Fruit fly (Drosophila melanogaster) whole organism: ENCODE data around the gene CHES-1-like.

ENCODE experiments used
- CG8478 ChIP-seq: fragments of >200 bp; optimal IDR thresholded peaks from 2 replicates; lab custom pipeline; 2018; ENCODE audit warnings: inconsistent platforms
- Dll ChIP-seq: fragments of >200 bp; optimal IDR thresholded peaks from 2 replicates; lab custom pipeline; 2017
- EcR ChIP-seq, 2 experiments: fragments of >200 bp; optimal IDR thresholded peaks; 2 replicates each; lab custom pipeline; 2017; ENCODE audit warnings: missing biosample characterization in 2 of 2, missing genetic modification characterization in 2 of 2, missing genetic modification reagents in 2 of 2
- pan ChIP-seq: fragments of >200 bp; optimal IDR thresholded peaks from 2 replicates; lab custom pipeline; 2017
- psq ChIP-seq: fragments of >200 bp; optimal IDR thresholded peaks from 2 replicates; lab custom pipeline; 2017
- usp ChIP-seq: fragments of >200 bp; optimal IDR thresholded peaks from 2 replicates; lab custom pipeline; 2017; ENCODE audit warnings: missing biosample characterization, missing genetic modification characterization, mixed read lengths

CHES-1-like gene

DNA sequence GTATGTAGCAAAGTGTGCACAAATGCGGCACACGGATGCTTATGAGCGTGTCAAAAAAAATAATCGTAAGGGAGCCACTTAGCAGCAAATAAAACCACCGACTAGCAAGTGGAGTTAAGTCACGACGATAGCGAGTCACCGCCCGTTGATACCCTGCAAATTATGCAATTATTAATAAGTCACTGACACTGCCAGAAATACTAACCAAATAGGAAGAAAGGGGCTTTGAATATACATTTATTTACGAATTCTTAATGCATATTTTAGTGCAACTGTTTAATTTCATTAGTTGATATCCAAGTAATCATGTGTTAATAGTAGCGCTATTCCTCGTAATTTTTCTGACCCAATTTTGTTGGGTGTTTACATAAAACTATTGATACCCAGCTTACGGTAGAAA is 15.8 kb downstream of the CHES-1-like start:
- TF ChIP-seq CG8478 (lab: Kevin White, UChicago), result no peak

DNA sequence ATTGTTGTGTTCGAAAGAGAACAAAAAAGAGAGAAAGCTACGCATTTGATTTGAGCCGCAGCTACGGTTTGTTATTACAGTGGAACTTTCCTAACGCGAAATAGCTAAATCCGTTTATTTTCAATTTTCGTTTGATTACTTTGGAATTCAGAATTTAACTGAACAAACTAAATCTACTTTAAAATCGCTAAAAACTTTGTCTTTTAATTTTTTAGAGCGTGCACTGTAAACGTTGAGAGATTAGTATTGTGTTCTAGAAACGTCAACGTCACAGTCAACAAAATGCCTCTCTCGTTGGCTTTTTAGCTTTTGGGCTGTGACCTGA is 16.5 kb downstream of the CHES-1-like start:
- TF ChIP-seq psq (lab: Kevin White, UChicago), result no peak
- no peak for TF ChIP-seq CG8478 (lab: Kevin White, UChicago)
- no peak for TF ChIP-seq pan (lab: Kevin White, UChicago)
- no peak for TF ChIP-seq Dll (lab: Kevin White, UChicago)
- TF ChIP-seq EcR (GFP tag; optimal IDR thresholded peaks at IDR 0.05; lab: Kevin White, UChicago), result no peak
- no peak for TF ChIP-seq usp (GFP tag; lab: Kevin White, UChicago)

DNA sequence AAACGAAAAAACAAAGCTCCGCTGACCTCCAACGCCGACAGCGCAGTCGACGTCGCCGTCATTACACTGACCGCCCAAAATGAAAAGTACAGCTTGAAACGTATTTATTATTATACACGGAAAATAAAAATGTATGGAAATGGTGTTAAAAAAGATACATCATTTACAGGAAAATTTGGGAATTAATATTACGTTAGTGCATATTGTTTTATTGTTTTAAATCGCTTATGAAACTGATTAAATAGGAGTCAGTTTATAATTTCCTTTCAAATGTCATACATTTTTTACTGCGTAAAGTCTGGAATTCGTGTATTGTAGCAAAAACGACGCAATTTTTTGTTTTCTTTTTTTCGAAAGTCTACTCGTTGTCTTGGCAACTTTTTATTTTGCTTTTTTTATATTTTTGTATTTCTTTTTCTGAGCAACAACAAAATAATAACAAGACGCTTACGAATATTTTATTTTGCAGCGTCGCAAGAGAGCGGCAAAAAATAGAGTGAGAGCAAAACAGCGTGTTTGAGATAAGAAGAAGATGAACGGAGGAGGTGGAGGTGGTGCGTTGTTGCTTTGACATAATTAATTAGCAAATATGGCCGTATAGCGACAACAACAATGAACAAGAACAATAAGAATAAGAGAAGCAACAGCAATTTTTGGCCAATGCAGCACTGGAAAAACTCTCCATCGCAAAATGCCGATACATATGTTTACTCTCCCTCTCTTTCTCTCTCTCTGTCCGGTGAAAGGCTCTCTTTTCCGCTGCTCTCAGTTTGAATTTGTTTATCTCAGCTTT is 17.0 kb downstream of the CHES-1-like start:
- TF ChIP-seq Dll (lab: Kevin White, UChicago), result peak; percentile 54
- no peak for TF ChIP-seq usp (GFP tag; lab: Kevin White, UChicago)
- TF ChIP-seq EcR (GFP tag; optimal IDR thresholded peaks at IDR 0.05; lab: Kevin White, UChicago), result no peak
- TF ChIP-seq psq (lab: Kevin White, UChicago), result no peak
- TF ChIP-seq pan (lab: Kevin White, UChicago), result no peak
- no peak for TF ChIP-seq CG8478 (lab: Kevin White, UChicago)

DNA sequence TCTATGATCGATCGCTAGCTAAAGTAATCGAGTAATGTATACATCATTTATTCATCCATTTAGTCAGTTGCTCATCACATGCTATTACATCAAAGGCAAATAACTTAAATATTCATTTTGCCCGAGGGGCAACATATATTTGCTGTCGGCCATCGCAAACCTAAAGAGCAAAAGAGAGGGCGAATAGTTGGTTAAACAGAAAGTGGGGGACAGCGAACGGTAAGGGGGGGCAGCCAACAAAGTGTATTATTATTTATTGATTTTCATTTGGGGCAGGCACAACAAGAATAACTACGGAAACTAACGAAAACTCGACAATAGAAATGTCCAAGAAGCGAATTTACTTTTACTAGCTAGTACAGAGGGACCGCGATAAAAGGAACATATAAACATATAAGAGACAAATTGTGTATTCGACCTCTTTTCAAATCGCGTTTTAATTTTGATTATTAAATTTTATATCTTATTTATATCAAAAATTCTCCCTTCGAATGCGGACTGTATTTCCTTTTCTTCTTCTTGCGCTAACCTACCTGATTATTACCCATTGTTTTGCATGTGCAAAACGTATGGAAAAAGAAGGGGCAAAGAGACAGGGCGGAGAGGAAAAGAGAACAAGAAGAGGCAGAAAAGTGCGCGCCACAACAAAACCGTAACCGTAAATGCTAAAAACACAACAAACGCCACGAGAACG is 17.8 kb downstream of the CHES-1-like start:
- TF ChIP-seq CG8478 (lab: Kevin White, UChicago) (no peak), psq (lab: Kevin White, UChicago) (no peak), EcR (GFP tag; optimal IDR thresholded peaks at IDR 0.05; lab: Kevin White, UChicago) (no peak), pan (lab: Kevin White, UChicago) (no peak), usp (GFP tag; lab: Kevin White, UChicago) (no peak), Dll (lab: Kevin White, UChicago) (no peak)

DNA sequence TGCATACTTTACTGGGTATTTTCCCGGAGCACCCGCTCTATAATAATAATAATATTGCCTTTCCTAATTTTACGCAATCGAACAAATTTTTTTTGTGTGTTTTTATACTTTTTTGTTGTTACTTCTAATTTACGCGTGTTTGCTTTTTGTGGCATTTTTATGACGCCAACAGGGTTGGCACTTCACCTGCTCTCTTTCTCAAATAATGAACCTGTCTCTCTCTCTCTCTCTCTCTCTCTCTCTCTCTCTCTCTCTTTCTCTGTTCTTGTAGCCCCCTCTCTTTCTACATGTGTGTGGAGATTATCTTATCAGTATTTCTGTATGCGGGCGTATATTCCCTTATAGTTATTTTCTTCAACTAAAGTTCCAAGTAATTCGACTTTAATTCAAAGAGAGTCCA is 18.5 kb downstream of the CHES-1-like start:
- TF ChIP-seq psq (lab: Kevin White, UChicago) (no peak), usp (GFP tag; lab: Kevin White, UChicago) (no peak), pan (lab: Kevin White, UChicago) (no peak), CG8478 (lab: Kevin White, UChicago) (no peak), EcR (GFP tag; optimal IDR thresholded peaks at IDR 0.05; lab: Kevin White, UChicago) (no peak), Dll (lab: Kevin White, UChicago) (no peak)

DNA sequence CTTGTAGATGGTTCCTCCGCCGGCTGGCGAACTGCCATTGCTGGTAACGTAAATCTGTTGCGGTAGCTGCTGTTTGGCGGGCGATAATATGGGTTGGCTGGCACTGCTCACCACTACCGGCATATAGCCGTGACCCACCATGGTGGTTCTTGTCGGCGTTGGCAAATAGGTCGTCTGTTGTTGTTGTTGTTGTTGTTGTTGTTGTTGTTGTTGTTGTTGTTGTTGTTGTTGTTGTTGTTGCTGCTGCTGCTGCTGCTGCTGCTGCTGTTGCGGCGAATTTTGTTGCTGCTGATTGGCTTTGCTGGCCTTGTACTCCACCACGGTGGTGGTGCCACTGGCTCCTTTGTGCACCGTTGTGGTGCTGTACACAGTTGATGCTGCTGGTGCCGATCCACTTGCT is 20.3 kb downstream of the CHES-1-like start:
- TF ChIP-seq CG8478 (lab: Kevin White, UChicago), result no peak
- no peak for TF ChIP-seq pan (lab: Kevin White, UChicago)
- TF ChIP-seq psq (lab: Kevin White, UChicago), result no peak
- TF ChIP-seq usp (GFP tag; lab: Kevin White, UChicago), result no peak
- no peak for TF ChIP-seq EcR (GFP tag; optimal IDR thresholded peaks at IDR 0.05; lab: Kevin White, UChicago)
- no peak for TF ChIP-seq Dll (lab: Kevin White, UChicago)

DNA sequence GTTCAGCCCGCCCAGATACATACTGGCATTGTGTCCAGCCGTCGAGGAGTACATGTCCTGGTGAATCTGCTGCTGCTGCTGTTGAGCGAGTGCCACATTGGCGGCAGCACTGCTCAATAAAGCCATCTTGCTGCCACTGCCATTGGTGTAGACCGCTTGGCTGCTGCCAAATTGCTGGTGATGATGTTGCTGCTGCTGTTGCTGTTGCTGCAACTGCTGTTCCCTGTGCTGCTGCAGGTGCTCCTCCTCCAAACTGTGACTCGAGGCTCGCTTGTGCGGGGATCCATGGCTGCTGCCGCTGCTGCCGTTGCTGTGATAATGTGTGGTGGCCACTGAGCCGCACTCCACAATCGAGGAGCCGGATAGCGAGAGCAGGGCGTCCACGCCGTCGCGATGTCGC is 23.1 kb downstream of the CHES-1-like start:
- TF ChIP-seq psq (lab: Kevin White, UChicago), result no peak
- TF ChIP-seq Dll (lab: Kevin White, UChicago), result no peak
- no peak for TF ChIP-seq pan (lab: Kevin White, UChicago)
- TF ChIP-seq CG8478 (lab: Kevin White, UChicago), result no peak
- TF ChIP-seq usp (GFP tag; lab: Kevin White, UChicago), result no peak
- TF ChIP-seq EcR (GFP tag; optimal IDR thresholded peaks at IDR 0.05; lab: Kevin White, UChicago), result no peak

DNA sequence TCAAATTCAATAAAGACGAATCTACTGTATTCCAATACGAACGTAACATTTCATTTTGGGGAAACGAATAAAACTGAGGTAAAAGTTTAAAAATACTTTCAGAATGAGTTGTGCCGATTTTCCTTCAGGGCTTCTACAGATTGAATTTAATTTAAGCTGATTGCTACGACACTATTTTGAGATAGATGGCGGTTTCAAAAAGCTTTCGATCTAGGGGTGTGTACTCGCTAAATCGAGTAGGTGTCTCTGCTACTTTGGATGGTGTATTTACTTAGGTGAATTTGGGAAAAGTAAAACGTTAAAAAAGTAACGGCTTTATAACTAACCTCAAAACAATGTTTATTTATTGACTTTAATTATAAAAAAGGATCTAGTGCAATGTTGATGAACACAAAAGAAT is 30.4 kb downstream of the CHES-1-like start:
- TF ChIP-seq Dll (lab: Kevin White, UChicago) (no peak), pan (lab: Kevin White, UChicago) (no peak), usp (GFP tag; lab: Kevin White, UChicago) (no peak), EcR (GFP tag; optimal IDR thresholded peaks at IDR 0.05; lab: Kevin White, UChicago) (no peak), psq (lab: Kevin White, UChicago) (no peak), CG8478 (lab: Kevin White, UChicago) (no peak)

DNA sequence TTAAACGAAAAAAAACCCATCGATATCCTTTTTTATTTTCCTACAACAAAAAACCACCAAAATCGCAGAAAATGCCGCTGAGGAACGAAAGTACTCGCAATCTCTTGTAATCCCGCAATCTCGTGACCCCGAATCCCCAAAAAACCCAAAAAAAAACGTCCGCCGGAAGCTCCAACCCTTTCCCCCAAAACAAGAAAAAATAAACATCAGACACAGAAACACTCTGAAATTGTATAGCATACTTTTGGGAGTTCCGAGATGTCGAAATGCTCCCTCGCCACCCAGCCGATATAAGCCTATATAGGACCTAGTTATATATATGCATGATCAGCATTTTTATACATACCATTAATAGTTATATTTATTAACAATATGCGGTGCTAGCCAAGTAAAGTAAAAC is 32.3 kb downstream of the CHES-1-like start:
- no peak for TF ChIP-seq usp (GFP tag; lab: Kevin White, UChicago)
- no peak for TF ChIP-seq pan (lab: Kevin White, UChicago)
- no peak for TF ChIP-seq psq (lab: Kevin White, UChicago)
- no peak for TF ChIP-seq CG8478 (lab: Kevin White, UChicago)
- TF ChIP-seq Dll (lab: Kevin White, UChicago), result no peak
- no peak for TF ChIP-seq EcR (GFP tag; optimal IDR thresholded peaks at IDR 0.05; lab: Kevin White, UChicago)

DNA sequence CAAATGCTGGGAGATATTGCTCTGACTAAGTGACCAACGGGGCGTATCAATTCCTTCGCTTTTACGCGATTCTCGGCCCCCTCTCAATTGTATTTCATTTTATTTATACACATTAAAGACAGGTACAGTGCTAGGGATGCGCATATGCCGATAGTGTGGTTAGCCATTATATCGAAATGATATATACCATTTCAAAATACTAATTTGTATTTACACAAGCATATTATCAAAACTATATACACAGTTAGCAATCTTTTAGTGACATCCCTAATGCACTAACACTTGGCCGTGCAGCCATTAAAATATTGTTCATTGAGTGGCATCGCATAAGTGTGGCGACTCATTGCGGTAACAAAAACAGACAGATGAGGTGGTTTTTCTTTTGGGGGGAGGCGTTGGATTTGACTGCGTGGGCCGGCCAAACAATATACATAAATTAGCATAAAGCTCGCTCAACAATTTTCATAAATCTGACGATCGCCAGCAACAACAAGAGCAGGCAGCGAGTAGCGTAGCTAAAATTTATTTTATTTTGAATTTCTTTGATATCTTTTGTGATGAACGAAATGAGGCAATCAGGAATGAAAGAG is 42.5 kb downstream of the CHES-1-like start:
- TF ChIP-seq psq (lab: Kevin White, UChicago), result no peak
- no peak for TF ChIP-seq CG8478 (lab: Kevin White, UChicago)
- no peak for TF ChIP-seq Dll (lab: Kevin White, UChicago)
- no peak for TF ChIP-seq usp (GFP tag; lab: Kevin White, UChicago)
- no peak for TF ChIP-seq EcR (GFP tag; optimal IDR thresholded peaks at IDR 0.05; lab: Kevin White, UChicago)
- no peak for TF ChIP-seq pan (lab: Kevin White, UChicago)

DNA sequence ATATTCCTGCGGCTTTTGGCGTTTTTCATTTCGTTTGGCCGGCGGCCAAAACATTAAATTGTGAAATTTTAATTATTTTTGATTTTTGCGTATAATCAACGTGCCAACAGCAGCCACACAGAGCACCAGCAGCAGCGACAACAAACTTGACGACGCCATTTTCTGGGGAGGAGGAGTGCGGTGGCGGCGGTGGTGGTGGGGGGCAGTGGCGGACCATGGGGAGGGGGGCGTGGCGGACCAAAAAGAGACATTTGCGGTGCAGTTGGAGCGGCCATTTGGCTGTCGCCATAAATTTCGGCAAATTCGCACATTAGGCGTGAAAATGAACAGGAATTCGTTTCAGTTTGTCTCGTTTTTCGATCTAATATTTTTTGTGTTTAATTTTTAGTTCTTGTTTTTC is 45.3 kb downstream of the CHES-1-like start:
- TF ChIP-seq Dll (lab: Kevin White, UChicago) (no peak), EcR (GFP tag; optimal IDR thresholded peaks at IDR 0.05; lab: Kevin White, UChicago) (no peak), pan (lab: Kevin White, UChicago) (no peak), CG8478 (lab: Kevin White, UChicago) (no peak), usp (GFP tag; lab: Kevin White, UChicago) (no peak), psq (lab: Kevin White, UChicago) (no peak)
